Fruit fly (Drosophila melanogaster) whole organism, adult: ENCODE results near the gene TfIIEalpha.

ENCODE experiments used
- CG11617 ChIP-seq: fragments of 200-800 bp; sonication (Bioruptor generic); optimal IDR thresholded peaks from 2 replicates; lab custom pipeline; 2017; ENCODE audit warnings: mild to moderate bottlenecking, missing biosample characterization, missing genetic modification reagents, missing genetic modification characterization
- CG12768 ChIP-seq: fragments of 200-800 bp; sonication (Bioruptor generic); optimal IDR thresholded peaks from 2 replicates; lab custom pipeline; 2017; ENCODE audit warnings: missing biosample characterization, missing genetic modification characterization, mild to moderate bottlenecking, moderate library complexity, missing genetic modification reagents
- CG14711 ChIP-seq: fragments of 200-800 bp; sonication (Bioruptor generic); optimal IDR thresholded peaks from 2 replicates; lab custom pipeline; 2018; ENCODE audit warnings: missing biosample characterization, mild to moderate bottlenecking, missing genetic modification characterization, moderate library complexity
- CG1620 ChIP-seq: fragments of 200-800 bp; sonication (Bioruptor generic); optimal IDR thresholded peaks from 2 replicates; lab custom pipeline; 2016; ENCODE audit warnings: missing biosample characterization, missing genetic modification characterization
- CG33017 ChIP-seq: fragments of 200-800 bp; sonication (Bioruptor generic); optimal IDR thresholded peaks from 2 replicates; lab custom pipeline; 2018; ENCODE audit warnings: missing biosample characterization, mild to moderate bottlenecking, missing genetic modification characterization, moderate library complexity
- CG5204 ChIP-seq: fragments of 200-800 bp; sonication (Bioruptor generic); optimal IDR thresholded peaks from 2 replicates; lab custom pipeline; 2016; ENCODE audit warnings: missing biosample characterization, missing genetic modification characterization
- CG7045 ChIP-seq: fragments of 200-800 bp; sonication (Bioruptor generic); optimal IDR thresholded peaks from 2 replicates; lab custom pipeline; 2017; ENCODE audit warnings: missing biosample characterization, mild to moderate bottlenecking, missing genetic modification characterization
- CG7101 ChIP-seq: fragments of 200-800 bp; sonication (Bioruptor generic); optimal IDR thresholded peaks from 2 replicates; lab custom pipeline; 2018; ENCODE audit warnings: missing biosample characterization, mild to moderate bottlenecking, missing genetic modification characterization, moderate library complexity
- Clk ChIP-seq: fragments of 200-800 bp; sonication (Bioruptor generic); optimal IDR thresholded peaks from 2 replicates; lab custom pipeline; 2017; ENCODE audit warnings: missing biosample characterization, missing genetic modification characterization
- Crg-1 ChIP-seq: fragments of 200-800 bp; sonication (Bioruptor generic); optimal IDR thresholded peaks from 2 replicates; lab custom pipeline; 2016; ENCODE audit warnings: missing biosample characterization, missing genetic modification characterization
- Hr96 ChIP-seq: fragments of 200-800 bp; sonication (Bioruptor generic); optimal IDR thresholded peaks from 2 replicates; lab custom pipeline; 2016; ENCODE audit warnings: missing biosample characterization, missing genetic modification characterization
- Mnt ChIP-seq: fragments of 200-800 bp; sonication (Bioruptor generic); optimal IDR thresholded peaks from 2 replicates; lab custom pipeline; 2016; ENCODE audit warnings: missing biosample characterization, mild to moderate bottlenecking, missing genetic modification characterization
- bab1 ChIP-seq: fragments of 200-800 bp; sonication (Bioruptor generic); optimal IDR thresholded peaks from 3 replicates; lab custom pipeline; 2019; ENCODE audit warnings: missing biosample characterization, mild to moderate bottlenecking, missing genetic modification characterization, moderate library complexity
- cic ChIP-seq: fragments of 200-800 bp; sonication (Bioruptor generic); optimal IDR thresholded peaks from 2 replicates; lab custom pipeline; 2017; ENCODE audit warnings: missing biosample characterization, mild to moderate bottlenecking, missing genetic modification characterization, moderate library complexity
- cnc ChIP-seq, 2 experiments: fragments of >200 bp; optimal IDR thresholded peaks; 2 replicates each; lab custom pipeline; 2017
- kay ChIP-seq: fragments of 200-800 bp; sonication (Bioruptor generic); peaks from one replicate; lab custom pipeline; 2016; ENCODE audit warnings: missing biosample characterization, missing genetic modification characterization, borderline replicate concordance
- ovo ChIP-seq: fragments of 200-800 bp; sonication (Bioruptor generic); optimal IDR thresholded peaks from 2 replicates; lab custom pipeline; 2016; ENCODE audit warnings: missing biosample characterization, missing genetic modification characterization
- pad ChIP-seq: fragments of 200-800 bp; sonication (Bioruptor generic); optimal IDR thresholded peaks from 3 replicates; lab custom pipeline; 2017; ENCODE audit warnings: missing biosample characterization, missing genetic modification characterization, mild to moderate bottlenecking, moderate library complexity, missing genetic modification reagents
- tj ChIP-seq: fragments of 200-800 bp; sonication (Bioruptor generic); optimal IDR thresholded peaks from 3 replicates; lab custom pipeline; 2017; ENCODE audit warnings: missing biosample characterization, mild to moderate bottlenecking, missing genetic modification characterization, moderate library complexity
- toe ChIP-seq: fragments of 200-800 bp; sonication (Bioruptor generic); optimal IDR thresholded peaks from 2 replicates; lab custom pipeline; 2016; ENCODE audit warnings: missing biosample characterization, missing genetic modification characterization

The TfIIEalpha gene

DNA sequence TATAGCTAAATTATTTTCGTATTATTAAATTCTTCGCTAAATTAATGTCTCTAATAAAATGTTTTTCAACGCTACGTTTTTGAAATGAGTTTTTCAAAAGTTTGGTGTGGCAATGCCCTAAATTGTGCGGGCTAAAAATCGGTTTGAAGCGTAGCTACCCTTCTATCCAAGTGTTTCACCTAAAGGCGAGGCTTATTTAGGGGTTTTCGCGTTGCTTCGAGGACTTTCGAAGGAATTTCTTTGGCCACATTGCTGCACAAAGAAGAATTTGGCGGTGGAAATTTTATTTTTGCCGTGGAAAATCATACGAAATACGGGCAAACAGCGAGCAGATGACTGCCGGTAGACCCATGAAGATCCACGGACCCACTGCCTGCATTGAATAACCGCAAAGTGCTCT, at the start of gene TfIIEalpha:
Gene TfIIEalpha (plus strand): TSS at position 245 of the 400 bp plus-strand sequence.
- TF ChIP-seq bab1 (GFP tag; lab: Kevin White, UChicago) (peak; percentile 66), CG7045 (GFP tag; lab: Kevin White, UChicago) (no peak), CG14711 (tag; lab: Kevin White, UChicago) (no peak), toe (GFP tag; lab: Kevin White, UChicago) (peak; percentile 18), Mnt (GFP tag; lab: Kevin White, UChicago) (peak; percentile 23), cic (GFP tag; lab: Kevin White, UChicago) (peak; percentile 37)

- TF ChIP-seq CG14711 (tag; lab: Kevin White, UChicago) (no peak), CG11617 (GFP tag; lab: Kevin White, UChicago) (no peak), CG7101 (tag; lab: Kevin White, UChicago) (no peak), CG1620 (no peak), cnc (optimal IDR thresholded peaks at IDR 0.05; lab: Kevin White, UChicago) (no peak), CG33017 (tag; lab: Kevin White, UChicago) (no peak), toe (GFP tag; lab: Kevin White, UChicago) (no peak), CG12768 (GFP tag; lab: Kevin White, UChicago) (no peak), Clk (GFP tag; lab: Kevin White, UChicago) (no peak), Mnt (GFP tag; lab: Kevin White, UChicago) (no peak), ovo (GFP tag; lab: Kevin White, UChicago) (no peak), kay (no peak), CG5204 (no peak), cic (GFP tag; lab: Kevin White, UChicago) (no peak), Crg-1 (GFP tag; lab: Kevin White, UChicago) (no peak), bab1 (GFP tag; lab: Kevin White, UChicago) (no peak), tj (GFP tag; lab: Kevin White, UChicago) (no peak), pad (no peak), CG7045 (GFP tag; lab: Kevin White, UChicago) (no peak), Hr96 (no peak)
Observed at dm6 chr3L:11634551-11634950, 47.3 kb upstream of the TfIIEalpha start.

DNA sequence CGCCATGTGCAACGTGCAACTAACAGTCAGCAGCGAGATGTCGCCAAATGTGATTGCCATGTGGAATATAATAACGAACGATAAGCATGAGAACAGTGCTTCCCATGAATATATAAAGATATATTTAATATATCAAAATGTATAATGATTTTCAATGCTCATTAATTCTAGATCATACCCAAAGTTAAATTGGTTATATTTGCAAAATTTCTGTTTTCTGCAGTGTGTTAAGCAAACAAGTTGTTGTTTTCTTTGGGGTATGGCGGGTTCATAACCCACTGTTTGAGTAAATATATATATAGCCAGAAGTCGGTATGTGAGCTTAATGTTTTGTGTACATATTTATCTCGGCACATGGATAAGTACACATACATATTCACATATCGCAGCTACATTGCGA, 45.0 kb upstream of the TfIIEalpha start:
- TF ChIP-seq Hr96 (no peak), kay (peak; percentile 43)

DNA sequence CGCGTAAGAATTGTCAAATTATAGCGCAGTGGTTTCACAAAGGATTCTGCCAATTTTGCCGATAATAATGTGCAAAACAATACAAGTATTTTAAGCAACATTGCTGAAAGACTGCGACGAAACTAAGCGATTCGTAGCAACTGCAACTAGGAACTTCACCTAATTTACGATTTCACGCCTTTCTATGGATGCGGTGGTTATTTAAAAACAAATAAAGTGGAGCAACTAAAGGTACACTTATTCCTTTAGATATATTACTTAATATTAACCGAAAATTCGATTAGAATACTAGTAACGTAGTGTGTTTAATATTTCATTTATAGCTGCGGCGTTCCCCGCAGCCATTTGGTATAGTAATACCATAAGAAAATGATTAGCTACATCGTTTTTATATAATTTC, 35.9 kb upstream of the TfIIEalpha start, which contains the start of gene CG6071:
Gene CG6071 (minus strand): TSS at position 101 of the 400 bp plus-strand sequence.
- no peak for TF ChIP-seq Clk (GFP tag; lab: Kevin White, UChicago)
- TF ChIP-seq toe (GFP tag; lab: Kevin White, UChicago): no peak
- TF ChIP-seq cic (GFP tag; lab: Kevin White, UChicago): no peak

dm6 chr3L:11648410-11648809, 33.4 kb upstream of the TfIIEalpha start, which contains the start of the genes RIOK1 and Polr3H:
Gene RIOK1 (minus strand): TSS chr3L:11648474.
Gene Polr3H (plus strand): TSS chr3L:11648756.
- peak; percentile 67 for TF ChIP-seq CG14711 (tag; lab: Kevin White, UChicago)
- no peak for TF ChIP-seq CG33017 (tag; lab: Kevin White, UChicago)
- TF ChIP-seq tj (GFP tag; lab: Kevin White, UChicago): peak; percentile 11
- TF ChIP-seq CG1620: peak; percentile 60
- TF ChIP-seq Crg-1 (GFP tag; lab: Kevin White, UChicago): peak; percentile 56
- TF ChIP-seq cnc (optimal IDR thresholded peaks at IDR 0.05; lab: Kevin White, UChicago): no peak
- TF ChIP-seq bab1 (GFP tag; lab: Kevin White, UChicago): peak; percentile 76
- TF ChIP-seq CG11617 (GFP tag; lab: Kevin White, UChicago): peak; percentile 72
- TF ChIP-seq pad: peak; percentile 17
- peak; percentile 35 for TF ChIP-seq toe (GFP tag; lab: Kevin White, UChicago)
- TF ChIP-seq cic (GFP tag; lab: Kevin White, UChicago): no peak
- TF ChIP-seq kay: no peak
- peak; percentile 27 for TF ChIP-seq CG7045 (GFP tag; lab: Kevin White, UChicago)
- TF ChIP-seq CG12768 (GFP tag; lab: Kevin White, UChicago): peak; percentile 52
- TF ChIP-seq Mnt (GFP tag; lab: Kevin White, UChicago): peak; percentile 99
- peak; percentile 27 for TF ChIP-seq Clk (GFP tag; lab: Kevin White, UChicago)
- peak; percentile 59 for TF ChIP-seq Hr96
- peak; percentile 53 for TF ChIP-seq CG7101 (tag; lab: Kevin White, UChicago)
- peak; percentile 57 for TF ChIP-seq CG5204
- no peak for TF ChIP-seq ovo (GFP tag; lab: Kevin White, UChicago)

dm6 chr3L:11656189-11656588, 25.6 kb upstream of the TfIIEalpha start:
- TF ChIP-seq CG1620: no peak
- TF ChIP-seq kay: no peak
- peak; percentile 62 for TF ChIP-seq CG14711 (tag; lab: Kevin White, UChicago)
- TF ChIP-seq tj (GFP tag; lab: Kevin White, UChicago): no peak
- TF ChIP-seq Crg-1 (GFP tag; lab: Kevin White, UChicago): no peak
- TF ChIP-seq Hr96: peak; percentile 35
- TF ChIP-seq CG11617 (GFP tag; lab: Kevin White, UChicago): peak; percentile 1
- peak; percentile 51 for TF ChIP-seq toe (GFP tag; lab: Kevin White, UChicago)
- TF ChIP-seq CG7101 (tag; lab: Kevin White, UChicago): peak; percentile 66
- TF ChIP-seq cnc (optimal IDR thresholded peaks at IDR 0.05; lab: Kevin White, UChicago): no peak
- no peak for TF ChIP-seq bab1 (GFP tag; lab: Kevin White, UChicago)
- TF ChIP-seq CG7045 (GFP tag; lab: Kevin White, UChicago): peak; percentile 64
- peak; percentile 3 for TF ChIP-seq Mnt (GFP tag; lab: Kevin White, UChicago)
- peak; percentile 40 for TF ChIP-seq Clk (GFP tag; lab: Kevin White, UChicago)
- peak; percentile 52 for TF ChIP-seq CG5204
- no peak for TF ChIP-seq ovo (GFP tag; lab: Kevin White, UChicago)
- TF ChIP-seq CG33017 (tag; lab: Kevin White, UChicago): peak; percentile 77
- peak; percentile 75 for TF ChIP-seq CG12768 (GFP tag; lab: Kevin White, UChicago)
- TF ChIP-seq cic (GFP tag; lab: Kevin White, UChicago): no peak
- peak; percentile 10 for TF ChIP-seq pad
